Fruit fly (Drosophila melanogaster): Measurements from ENCODE around the gene CG17751.

CG17751 gene

dm6 chr3R:19619908-19620307 lies 12.9 kb downstream of the CG17751 start (continued):
- TF ChIP-seq exex (tag; optimal IDR thresholded peaks at IDR 0.05) (peak; percentile 61), eyg (GFP tag; optimal IDR thresholded peaks at IDR 0.05) (no peak), Med (GFP tag) (peak; percentile 80), Deaf1 (tag; optimal IDR thresholded peaks at IDR 0.05) (peak; percentile 28), az2 (GFP tag; optimal IDR thresholded peaks at IDR 0.05) (no peak), ems (GFP tag; optimal IDR thresholded peaks at IDR 0.05) (no peak), NC2β (GFP tag; optimal IDR thresholded peaks at IDR 0.05) (no peak), CG13894 (tag; optimal IDR thresholded peaks at IDR 0.05) (peak; percentile 50), Eip74EF (GFP tag; optimal IDR thresholded peaks at IDR 0.05) (no peak)

dm6 chr3R:19620953-19621352 lies 13.9 kb downstream of the CG17751 start:
- TF ChIP-seq oc (tag; optimal IDR thresholded peaks at IDR 0.05) (peak; percentile 39), CG13296 (GFP tag; optimal IDR thresholded peaks at IDR 0.05) (peak; percentile 28), Opbp (GFP tag; IDR thresholded peaks at IDR 0.05; ENCODE audit: partially characterized antibody) (no peak), Jarid2 (GFP tag; optimal IDR thresholded peaks at IDR 0.05) (peak; percentile 73), CG15514 (GFP tag; optimal IDR thresholded peaks at IDR 0.05) (peak; percentile 44), sens-2 (GFP tag; IDR thresholded peaks at IDR 0.05) (0 out of 2 replicates have a peak, but pooled peaks have one; percentile 8), pan (optimal IDR thresholded peaks at IDR 0.05) (no peak), pan (GFP tag; optimal IDR thresholded peaks at IDR 0.05 in 1 of 2, IDR thresholded peaks at IDR 0.05 in 1 of 2) (peak in 1 of 2 experiments; percentile 33), abd-A (tag; optimal IDR thresholded peaks at IDR 0.05) (peak; percentile 78), her (GFP tag; optimal IDR thresholded peaks at IDR 0.05) (peak; percentile 35), CG10462 (GFP tag; optimal IDR thresholded peaks at IDR 0.05) (no peak), CG18262 (tag; optimal IDR thresholded peaks at IDR 0.05) (no peak), sisA (GFP tag; IDR thresholded peaks at IDR 0.05) (no peak), Meics (GFP tag; optimal IDR thresholded peaks at IDR 0.05) (peak; percentile 37), sug (tag; optimal IDR thresholded peaks at IDR 0.05) (peak; percentile 31), Nf-YC (tag; optimal IDR thresholded peaks at IDR 0.05) (peak; percentile 10), Med (GFP tag) (peak; percentile 83), gro (GFP tag; optimal IDR thresholded peaks at IDR 0.05) (peak; percentile 44), ttk (GFP tag; IDR thresholded peaks at IDR 0.05) (no peak), bbx (GFP tag; IDR thresholded peaks at IDR 0.05; ENCODE audit: partially characterized antibody) (peak; percentile 32; the same call in 1 of the 2 replicates), CG14014 (GFP tag; IDR thresholded peaks at IDR 0.05) (no peak), Pdp1 (GFP tag; optimal IDR thresholded peaks at IDR 0.05) (peak in 1 of 2 experiments; percentile 13), NFAT (GFP tag; IDR thresholded peaks at IDR 0.05) (0 out of 2 replicates have a peak, but pooled peaks have one; percentile 13), hb (GFP tag; IDR thresholded peaks at IDR 0.05; ENCODE audit: partially characterized antibody) (no peak), Adf1 (GFP tag; IDR thresholded peaks at IDR 0.05) (peak; percentile 63; the same call in 1 of the 2 replicates), sc (optimal IDR thresholded peaks at IDR 0.05) (no peak), sc (GFP tag; optimal IDR thresholded peaks at IDR 0.05) (no peak), nau (GFP tag; optimal IDR thresholded peaks at IDR 0.05) (peak; percentile 36), CG11695 (GFP tag; IDR thresholded peaks at IDR 0.05) (no peak), Rfx (GFP tag; IDR thresholded peaks at IDR 0.05) (peak; percentile 22; the same call in 1 of the 2 replicates), CG14667 (GFP tag; IDR thresholded peaks at IDR 0.05) (no peak), CTCF (GFP tag; optimal IDR thresholded peaks at IDR 0.05) (peak; percentile 10), ara (GFP tag; IDR thresholded peaks at IDR 0.05) (no peak), CG1024 (GFP tag; IDR thresholded peaks at IDR 0.05) (no peak), cas (GFP tag; IDR thresholded peaks at IDR 0.05) (0 out of 2 replicates have a peak, but pooled peaks have one; percentile 9), CG10543 (GFP tag; optimal IDR thresholded peaks at IDR 0.05) (peak; percentile 90), inv (GFP tag; IDR thresholded peaks at IDR 0.05; ENCODE audit: partially characterized antibody) (no peak), CG13287 (GFP tag; IDR thresholded peaks at IDR 0.05; ENCODE audit: partially characterized antibody) (peak; percentile 41), Atf6 (GFP tag; IDR thresholded peaks at IDR 0.05) (0 out of 2 replicates have a peak, but pooled peaks have one; percentile 14), cwo (GFP tag; optimal IDR thresholded peaks at IDR 0.05) (peak; percentile 14), otp (GFP tag; IDR thresholded peaks at IDR 0.05) (0 out of 3 replicates have a peak, but pooled peaks have one; percentile 13), CG2678 (tag; optimal IDR thresholded peaks at IDR 0.05) (peak; percentile 1)
